Worm (Caenorhabditis elegans) whole organism, L1 larva: ENCODE data around the gene F08G12.11.
A peak's percentile ranks its signal among the peaks of the same experiment; 100 is the strongest.

Source experiments
- C04F5.9 ChIP-seq: sonication (generic microtip); optimal IDR thresholded peaks from 2 replicates; lab custom pipeline; 2016; ENCODE audit warnings: missing genetic modification characterization, missing compliant biosample characterization
- aha-1 ChIP-seq: fragments of 150-350 bp; optimal IDR thresholded peaks from 2 replicates; lab custom pipeline; 2014; ENCODE audit warnings: missing biosample characterization, missing genetic modification characterization
- blmp-1 ChIP-seq: fragments of 150-350 bp; optimal IDR thresholded peaks from 2 replicates; lab custom pipeline; 2014; ENCODE audit warnings: missing biosample characterization, missing genetic modification characterization
- ceh-8 ChIP-seq: fragments of 200-800 bp; sonication (Bioruptor generic); optimal IDR thresholded peaks from 2 replicates; lab custom pipeline; 2018; ENCODE audit warnings: mild to moderate bottlenecking, missing genetic modification characterization, moderate library complexity, missing compliant biosample characterization
- ceh-82 ChIP-seq, 3 experiments: fragments of 150-350 bp in 1 of 3; sonication (generic microtip) in 2 of 3; optimal IDR thresholded peaks; 2 replicates each; lab custom pipeline; 2014 to 2017; ENCODE audit warnings: missing biosample characterization in 3 of 3, missing genetic modification characterization in 3 of 3
- dsc-1 ChIP-seq: sonication (generic microtip); optimal IDR thresholded peaks from 2 replicates; lab custom pipeline; 2016; ENCODE audit warnings: mild to moderate bottlenecking, missing genetic modification characterization, missing compliant biosample characterization
- efl-1 ChIP-seq, 4 experiments: fragments of 150-350 bp; optimal IDR thresholded peaks in 3 of 4; peaks in 1 of 4; 1 replicate in 1 of 4; 2 replicates in 3 of 4; lab custom pipeline; 2014; ENCODE audit warnings: missing biosample characterization in 2 of 4, missing genetic modification characterization in 2 of 4, missing genetic modification reagents in 2 of 4
- elt-2 ChIP-seq: sonication (generic microtip); optimal IDR thresholded peaks from 2 replicates; lab custom pipeline; 2016; ENCODE audit warnings: missing genetic modification characterization, mild to moderate bottlenecking, inconsistent platforms, missing compliant biosample characterization, missing genetic modification reagents
- elt-3 ChIP-seq, 6 experiments: fragments of 150-350 bp in 1 of 6; sonication (generic microtip); optimal IDR thresholded peaks; 2 replicates each; lab custom pipeline; 2017 to 2018; ENCODE audit warnings: missing biosample characterization in 6 of 6, missing genetic modification characterization in 6 of 6, inconsistent platforms in 1 of 6
- fos-1 ChIP-seq: fragments of 150-350 bp; optimal IDR thresholded peaks from 2 replicates; lab custom pipeline; 2014; ENCODE audit warnings: missing biosample characterization, missing genetic modification characterization
- hlh-4 ChIP-seq: sonication (generic microtip); optimal IDR thresholded peaks from 2 replicates; lab custom pipeline; 2016; ENCODE audit warnings: mild to moderate bottlenecking, missing genetic modification characterization, missing compliant biosample characterization
- lin-13 ChIP-seq: fragments of 150-350 bp; optimal IDR thresholded peaks from 2 replicates; lab custom pipeline; 2014; ENCODE audit warnings: missing biosample characterization, missing genetic modification reagents, missing genetic modification characterization
- lin-14 ChIP-seq: fragments of 200-800 bp; sonication (Bioruptor generic); optimal IDR thresholded peaks from 2 replicates; lab custom pipeline; 2018; ENCODE audit warnings: mild to moderate bottlenecking, missing genetic modification characterization, moderate library complexity, missing compliant biosample characterization
- lin-15B ChIP-seq: fragments of 150-350 bp; sonication (generic microtip); optimal IDR thresholded peaks from 3 replicates; lab custom pipeline; 2014; ENCODE audit warnings: missing biosample characterization, missing genetic modification characterization
- mab-9 ChIP-seq: fragments of 200-800 bp; sonication (Bioruptor generic); IDR thresholded peaks from 2 replicates; pipeline ENCODE4 v1.3.6; 2022; ENCODE audit warnings: missing genetic modification reagents, missing genetic modification characterization, missing compliant biosample characterization
- mdl-1 ChIP-seq, 2 experiments: fragments of 150-350 bp; optimal IDR thresholded peaks; 2 replicates each; lab custom pipeline; 2014 to 2017; ENCODE audit warnings: missing biosample characterization in 2 of 2, missing genetic modification characterization in 2 of 2, inconsistent platforms in 1 of 2
- nhr-20 ChIP-seq: sonication (generic microtip); optimal IDR thresholded peaks from 2 replicates; lab custom pipeline; 2016; ENCODE audit warnings: mild to moderate bottlenecking, missing genetic modification characterization, missing compliant biosample characterization
- nhr-237 ChIP-seq: fragments of 150-350 bp; optimal IDR thresholded peaks from 2 replicates; lab custom pipeline; 2014; ENCODE audit warnings: missing biosample characterization, missing genetic modification characterization
- nhr-47 ChIP-seq: sonication (generic microtip); optimal IDR thresholded peaks from 2 replicates; lab custom pipeline; 2016; ENCODE audit warnings: mild to moderate bottlenecking, missing genetic modification characterization, moderate library complexity, missing compliant biosample characterization
- nhr-76 ChIP-seq: sonication (generic microtip); optimal IDR thresholded peaks from 2 replicates; lab custom pipeline; 2017; ENCODE audit warnings: missing biosample characterization, missing genetic modification characterization
- nhr-84 ChIP-seq: sonication (generic microtip); optimal IDR thresholded peaks from 2 replicates; lab custom pipeline; 2017; ENCODE audit warnings: missing biosample characterization, missing genetic modification characterization
- nhr-90 ChIP-seq: sonication (generic microtip); optimal IDR thresholded peaks from 2 replicates; lab custom pipeline; 2016; ENCODE audit warnings: mild to moderate bottlenecking, missing genetic modification characterization, missing compliant biosample characterization; ENCODE audit not compliant: poor library complexity
- snpc-4 ChIP-seq: fragments of 150-350 bp; optimal IDR thresholded peaks from 2 replicates; lab custom pipeline; 2014; ENCODE audit warnings: missing biosample characterization, missing genetic modification characterization
- sptf-1 ChIP-seq: fragments of 150-350 bp; optimal IDR thresholded peaks from 2 replicates; lab custom pipeline; 2014; ENCODE audit warnings: missing biosample characterization, missing genetic modification characterization
- swsn-7 ChIP-seq: sonication (generic microtip); optimal IDR thresholded peaks from 2 replicates; lab custom pipeline; 2016; ENCODE audit warnings: missing genetic modification characterization, missing compliant biosample characterization
- tlp-1 ChIP-seq: fragments of 150-350 bp; optimal IDR thresholded peaks from 2 replicates; lab custom pipeline; 2014; ENCODE audit warnings: missing biosample characterization, missing genetic modification characterization
- unc-86 ChIP-seq: sonication (generic microtip); optimal IDR thresholded peaks from 2 replicates; lab custom pipeline; 2016; ENCODE audit warnings: missing genetic modification characterization, missing compliant biosample characterization
- unc-98 ChIP-seq: fragments of 200-800 bp; sonication (Bioruptor generic); IDR thresholded peaks from 2 replicates; pipeline ENCODE4 v1.3.6; 2022; ENCODE audit warnings: missing genetic modification characterization, missing compliant biosample characterization
- vab-15 ChIP-seq: sonication (generic microtip); optimal IDR thresholded peaks from 2 replicates; lab custom pipeline; 2017; ENCODE audit warnings: missing genotype, mild to moderate bottlenecking, missing genetic modification characterization, missing compliant biosample characterization
- ztf-11 ChIP-seq, 2 experiments: sonication (generic microtip); optimal IDR thresholded peaks; 2 replicates each; lab custom pipeline; 2016 to 2017; ENCODE audit warnings: missing genetic modification characterization in 2 of 2, missing biosample characterization in 1 of 2, missing compliant biosample characterization in 1 of 2
- ztf-4 ChIP-seq: fragments of 150-350 bp; optimal IDR thresholded peaks from 2 replicates; lab custom pipeline; 2014; ENCODE audit warnings: missing biosample characterization, missing genetic modification characterization

Gene F08G12.11

ce11 chrX:11329424-11329823 lies 14.1 kb upstream of the F08G12.11 start, which contains the start of gene npr-9:
TSS of gene npr-9 (plus strand) at chrX:11329724.
- no peak for TF ChIP-seq mab-9 (GFP tag; lab: Robert Waterston, UW)
- no peak for TF ChIP-seq ceh-82 (tag; optimal IDR thresholded peaks at IDR 0.05; lab: Kevin White, UChicago)
- TF ChIP-seq aha-1: no peak
- TF ChIP-seq sptf-1 (tag; lab: Kevin White, UChicago): no peak
- no peak for TF ChIP-seq nhr-76 (tag; lab: Kevin White, UChicago)
- no peak for TF ChIP-seq dsc-1 (tag; lab: Kevin White, UChicago)
- TF ChIP-seq swsn-7: no peak
- no peak for TF ChIP-seq nhr-237 (tag; lab: Kevin White, UChicago)
- no peak for TF ChIP-seq nhr-47 (tag; lab: Kevin White, UChicago)
- no peak for TF ChIP-seq unc-98
- no peak for TF ChIP-seq tlp-1 (tag; lab: Kevin White, UChicago)
- TF ChIP-seq lin-13 (GFP tag; lab: Kevin White, UChicago): no peak
- TF ChIP-seq lin-15B (tag; lab: Kevin White, UChicago): no peak
- TF ChIP-seq fos-1 (tag; lab: Kevin White, UChicago): no peak
- TF ChIP-seq vab-15 (tag; lab: Kevin White, UChicago): no peak
- no peak for TF ChIP-seq nhr-84 (tag; lab: Kevin White, UChicago)
- no peak for TF ChIP-seq mdl-1 (tag; optimal IDR thresholded peaks at IDR 0.05; lab: Kevin White, UChicago)
- TF ChIP-seq nhr-20 (tag; lab: Kevin White, UChicago): no peak
- TF ChIP-seq C04F5.9 (tag; lab: Kevin White, UChicago): no peak
- TF ChIP-seq, all 84 proteins: peak for 0

ce11 chrX:11328710-11329109 lies 13.3 kb upstream of the F08G12.11 start:
- TF ChIP-seq lin-14 (GFP tag; lab: Kevin White, UChicago) (peak; percentile 63), efl-1 (optimal IDR thresholded peaks at IDR 0.05; lab: Kevin White, UChicago) (no peak), efl-1 (GFP tag; optimal IDR thresholded peaks at IDR 0.05 in 1 of 2; lab: Kevin White, UChicago) (peak in 1 of 2 experiments; percentile 53), ceh-8 (no peak)
- TF ChIP-seq, all 84 proteins: peak for 2

- TF ChIP-seq elt-3 (tag; optimal IDR thresholded peaks at IDR 0.05; lab: Kevin White, UChicago): no peak
- peak; percentile 14 for TF ChIP-seq blmp-1 (tag; lab: Kevin White, UChicago)
These were observed 11.5 kb upstream of the F08G12.11 start, which contains the start of gene ZK455.5 for ce11 chrX:11326827-11327226. TSS of gene ZK455.5 (minus strand) at chrX:11326927.

- TF ChIP-seq snpc-4 (tag; lab: Kevin White, UChicago) (no peak), ztf-11 (tag; optimal IDR thresholded peaks at IDR 0.05; lab: Kevin White, UChicago) (no peak), lin-14 (GFP tag; lab: Kevin White, UChicago) (peak; percentile 5), nhr-90 (tag; lab: Kevin White, UChicago) (no peak), elt-2 (peak; percentile 73), mab-9 (GFP tag; lab: Robert Waterston, UW) (no peak)
- TF ChIP-seq, all 84 proteins: peak for 2
These were observed 8.9 kb upstream of the F08G12.11 start, which contains the start of gene asm-2 for ce11 chrX:11324240-11324639. TSS of gene asm-2 (minus strand) at chrX:11324251.

ce11 chrX:11323225-11323624 lies 7.9 kb upstream of the F08G12.11 start:
- TF ChIP-seq elt-2: peak; percentile 3
- no peak for TF ChIP-seq unc-86 (tag; lab: Kevin White, UChicago)

ce11 chrX:11317939-11318338 lies 2.6 kb upstream of the F08G12.11 start, which contains the start of gene hizr-1:
TSS of gene hizr-1 (plus strand) at chrX:11318278.
- TF ChIP-seq elt-2: peak; percentile 12
- no peak for TF ChIP-seq ztf-4

- TF ChIP-seq hlh-4 (tag; lab: Kevin White, UChicago): no peak
These were observed 1.4 kb upstream of the F08G12.11 start, which contains the start of gene nlp-57 for ce11 chrX:11316750-11317149. TSS of gene nlp-57 (plus strand) at chrX:11317050.
